Worm (Caenorhabditis elegans) whole organism, L4/young adult: Measurements from ENCODE around the gene C46G7.2.

Source experiments
- dao-5 ChIP-seq: sonication (generic microtip); optimal IDR thresholded peaks from 2 replicates; lab custom pipeline; 2016; ENCODE audit warnings: missing genotype, missing genetic modification characterization, moderate library complexity, missing compliant biosample characterization
- him-1 ChIP-seq: sonication (generic microtip); optimal IDR thresholded peaks from 2 replicates; lab custom pipeline; 2016; ENCODE audit warnings: missing genotype, missing genetic modification reagents, missing genetic modification characterization, missing compliant biosample characterization

DNA sequence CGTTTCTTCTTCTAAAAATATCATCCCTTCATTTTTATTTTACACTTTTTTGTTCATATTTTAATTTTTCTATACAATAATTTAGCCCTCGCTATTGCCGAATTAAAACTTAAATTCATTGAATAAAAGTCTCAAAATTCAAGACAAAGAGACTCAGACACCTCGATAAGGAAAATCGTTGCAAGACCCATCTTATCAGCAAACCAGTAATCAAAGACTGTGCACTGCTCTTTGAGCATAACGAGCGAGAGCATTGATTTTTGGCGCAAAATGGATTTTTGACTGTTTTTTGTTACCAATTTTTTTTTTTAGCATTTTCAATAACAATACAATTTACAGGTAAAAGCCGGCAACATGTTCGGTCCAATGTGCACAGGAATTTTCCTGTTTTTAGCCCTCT, 2.7 kb downstream of the C46G7.2 start, which contains the start of gene C46G7.1:
- TF ChIP-seq him-1 (tag; lab: Kevin White, UChicago) (no peak), dao-5 (tag; lab: Kevin White, UChicago) (no peak)
